Fruit fly (Drosophila melanogaster) whole organism, embryonic: ENCODE results near the gene CG17768.

ENCODE experiments used
- Atf3 ChIP-seq: fragments of 200-800 bp; sonication (Bioruptor generic); optimal IDR thresholded peaks from 3 replicates; lab custom pipeline; 2016; ENCODE audit warnings: missing biosample characterization, missing genetic modification characterization
- BEAF-32 ChIP-seq: fragments of 200-800 bp; sonication (Bioruptor generic); optimal IDR thresholded peaks from 3 replicates; lab custom pipeline; 2017; ENCODE audit warnings: missing biosample characterization, missing genetic modification characterization, mild to moderate bottlenecking, moderate library complexity, missing genetic modification reagents
- C15 ChIP-seq: fragments of 200-800 bp; sonication (Bioruptor generic); IDR thresholded peaks from 3 replicates; pipeline ENCODE4 v1.3.6; 2022; ENCODE audit warnings: missing biosample characterization, missing genetic modification characterization
- CG12155 ChIP-seq: fragments of 200-800 bp; sonication (Bioruptor generic); optimal IDR thresholded peaks from 3 replicates; lab custom pipeline; 2016; ENCODE audit warnings: missing biosample characterization, missing genetic modification characterization
- CG14710 ChIP-seq: fragments of 200-800 bp; sonication (Bioruptor generic); optimal IDR thresholded peaks from 3 replicates; lab custom pipeline; 2019; ENCODE audit warnings: missing biosample characterization, mild to moderate bottlenecking, missing genetic modification characterization, moderate library complexity
- CG15514 ChIP-seq: fragments of 200-800 bp; sonication (Bioruptor generic); optimal IDR thresholded peaks from 3 replicates; lab custom pipeline; 2017; ENCODE audit warnings: missing biosample characterization, missing genetic modification characterization, mild to moderate bottlenecking, moderate library complexity, missing genetic modification reagents
- CG15601 ChIP-seq: fragments of 200-800 bp; sonication (Bioruptor generic); optimal IDR thresholded peaks from 3 replicates; lab custom pipeline; 2019; ENCODE audit warnings: missing biosample characterization, mild to moderate bottlenecking, missing genetic modification characterization, moderate library complexity
- CG33557 ChIP-seq: fragments of 200-800 bp; sonication (Bioruptor generic); optimal IDR thresholded peaks from 2 replicates; lab custom pipeline; 2019; ENCODE audit warnings: missing biosample characterization, mild to moderate bottlenecking, missing genetic modification characterization, moderate library complexity
- CG34422 ChIP-seq: fragments of 200-800 bp; sonication (Bioruptor generic); IDR thresholded peaks from 3 replicates; pipeline ENCODE4 v1.3.6; 2022; ENCODE audit warnings: missing biosample characterization, missing genetic modification characterization
- CG3838 ChIP-seq: fragments of 200-800 bp; sonication (Bioruptor generic); optimal IDR thresholded peaks from 3 replicates; lab custom pipeline; 2016; ENCODE audit warnings: missing biosample characterization, missing genetic modification characterization
- CG3995 ChIP-seq: fragments of 200-800 bp; sonication (Bioruptor generic); optimal IDR thresholded peaks from 3 replicates; lab custom pipeline; 2016; ENCODE audit warnings: missing biosample characterization, missing genetic modification characterization
- CG4424 ChIP-seq: fragments of 200-800 bp; sonication (Bioruptor generic); optimal IDR thresholded peaks from 3 replicates; lab custom pipeline; 2016; ENCODE audit warnings: missing biosample characterization, missing genetic modification characterization
- CG4820 ChIP-seq: fragments of 200-800 bp; sonication (Bioruptor generic); optimal IDR thresholded peaks from 3 replicates; lab custom pipeline; 2016; ENCODE audit warnings: missing biosample characterization, missing genetic modification characterization
- CG4854 ChIP-seq: fragments of 200-800 bp; sonication (Bioruptor generic); optimal IDR thresholded peaks from 2 replicates; lab custom pipeline; 2016; ENCODE audit warnings: missing biosample characterization, missing genetic modification characterization, inconsistent platforms
- CG7556 ChIP-seq: fragments of 200-800 bp; sonication (Bioruptor generic); optimal IDR thresholded peaks from 2 replicates; lab custom pipeline; 2017; ENCODE audit warnings: missing biosample characterization, mild to moderate bottlenecking, missing genetic modification characterization
- CG7963 ChIP-seq: fragments of 200-800 bp; sonication (Bioruptor generic); IDR thresholded peaks from 3 replicates; pipeline ENCODE4 v1.3.6; 2022; ENCODE audit warnings: missing biosample characterization, missing genetic modification characterization; ENCODE audit not compliant: partially characterized antibody
- CG9727 ChIP-seq: fragments of 200-800 bp; sonication (Bioruptor generic); optimal IDR thresholded peaks from 3 replicates; lab custom pipeline; 2017; ENCODE audit warnings: missing biosample characterization, mild to moderate bottlenecking, missing genetic modification characterization
- Chrac-16 ChIP-seq: fragments of 200-800 bp; sonication (Bioruptor generic); optimal IDR thresholded peaks from 3 replicates; lab custom pipeline; 2016; ENCODE audit warnings: missing biosample characterization, missing genetic modification characterization
- Dek ChIP-seq: fragments of 200-800 bp; sonication (Bioruptor generic); optimal IDR thresholded peaks from 3 replicates; lab custom pipeline; 2019; ENCODE audit warnings: missing biosample characterization, mild to moderate bottlenecking, missing genetic modification characterization, moderate library complexity
- Dll ChIP-seq: fragments of 200-800 bp; sonication (Bioruptor generic); IDR thresholded peaks from 4 replicates; pipeline ENCODE4 v1.3.6; 2022; ENCODE audit warnings: missing biosample characterization, missing genetic modification characterization; ENCODE audit not compliant: partially characterized antibody
- Dref ChIP-seq: fragments of 200-800 bp; sonication (Bioruptor generic); IDR thresholded peaks from 2 replicates; pipeline ENCODE4 v1.3.6; 2022; ENCODE audit warnings: missing biosample characterization, missing genetic modification characterization
- Fer3 ChIP-seq: fragments of 200-800 bp; sonication (Bioruptor generic); optimal IDR thresholded peaks from 2 replicates; lab custom pipeline; 2018; ENCODE audit warnings: missing biosample characterization, mild to moderate bottlenecking, missing genetic modification characterization, moderate library complexity
- HLH4C ChIP-seq: fragments of 200-800 bp; sonication (Bioruptor generic); IDR thresholded peaks from 3 replicates; pipeline ENCODE4 v1.3.6; 2022; ENCODE audit warnings: missing biosample characterization, missing genetic modification characterization; ENCODE audit not compliant: partially characterized antibody
- MTF-1 ChIP-seq: fragments of 200-800 bp; sonication (Bioruptor generic); optimal IDR thresholded peaks from 2 replicates; lab custom pipeline; 2018; ENCODE audit warnings: missing biosample characterization, mild to moderate bottlenecking, missing genetic modification characterization, borderline replicate concordance
- Med ChIP-seq: fragments of 200-800 bp; sonication (Bioruptor generic); peaks from one replicate; lab custom pipeline; 2016; ENCODE audit warnings: missing biosample characterization, missing genetic modification characterization, mild to moderate bottlenecking, inconsistent platforms, moderate library complexity
- Mrtf ChIP-seq: fragments of 200-800 bp; sonication (Bioruptor generic); IDR thresholded peaks from 3 replicates; pipeline ENCODE4 v1.3.6; 2022; ENCODE audit warnings: missing biosample characterization, missing genetic modification characterization
- Scr ChIP-seq: fragments of 200-800 bp; sonication (Bioruptor generic); IDR thresholded peaks from 2 replicates; pipeline ENCODE4 v1.3.6; 2022; ENCODE audit warnings: missing biosample characterization, missing genetic modification characterization; ENCODE audit not compliant: partially characterized antibody
- al ChIP-seq: fragments of 200-800 bp; sonication (Bioruptor generic); IDR thresholded peaks from 2 replicates; pipeline ENCODE4 v1.3.6; 2022; ENCODE audit warnings: missing biosample characterization, missing genetic modification characterization
- bbx ChIP-seq: fragments of 200-800 bp; sonication (Bioruptor generic); IDR thresholded peaks from 2 replicates; pipeline ENCODE4 v1.3.6; 2022; ENCODE audit warnings: missing biosample characterization, missing genetic modification characterization; ENCODE audit not compliant: partially characterized antibody
- ci ChIP-seq: fragments of 200-800 bp; sonication (Bioruptor generic); IDR thresholded peaks from 3 replicates; pipeline ENCODE4 v1.3.6; 2022; ENCODE audit warnings: missing biosample characterization, missing genetic modification characterization
- ewg ChIP-seq: fragments of 200-800 bp; sonication (Bioruptor generic); optimal IDR thresholded peaks from 3 replicates; lab custom pipeline; 2017; ENCODE audit warnings: mild to moderate bottlenecking, missing biosample characterization, missing genetic modification reagents, missing genetic modification characterization
- eyg ChIP-seq: fragments of 200-800 bp; sonication (Bioruptor generic); optimal IDR thresholded peaks from 3 replicates; lab custom pipeline; 2016; ENCODE audit warnings: missing biosample characterization, missing genetic modification characterization
- gro ChIP-seq: fragments of 200-800 bp; sonication (Bioruptor generic); optimal IDR thresholded peaks from 2 replicates; lab custom pipeline; 2016; ENCODE audit warnings: missing biosample characterization, missing genetic modification characterization
- gt ChIP-seq: fragments of 200-800 bp; sonication (Bioruptor generic); IDR thresholded peaks from 2 replicates; pipeline ENCODE4 v1.3.6; 2022; ENCODE audit warnings: missing biosample characterization, missing genetic modification characterization
- inv ChIP-seq: fragments of 200-800 bp; sonication (Bioruptor generic); IDR thresholded peaks from 2 replicates; pipeline ENCODE4 v1.3.6; 2022; ENCODE audit warnings: missing biosample characterization, missing genetic modification characterization; ENCODE audit not compliant: partially characterized antibody
- kay ChIP-seq: fragments of 200-800 bp; sonication (Bioruptor generic); optimal IDR thresholded peaks from 2 replicates; lab custom pipeline; 2016; ENCODE audit warnings: missing biosample characterization, missing genetic modification characterization
- lbe ChIP-seq: fragments of 200-800 bp; sonication (Bioruptor generic); optimal IDR thresholded peaks from 2 replicates; lab custom pipeline; 2016; ENCODE audit warnings: missing biosample characterization, mild to moderate bottlenecking, missing genetic modification characterization
- lilli ChIP-seq: fragments of 200-800 bp; sonication (Bioruptor generic); optimal IDR thresholded peaks from 3 replicates; lab custom pipeline; 2016; ENCODE audit warnings: missing biosample characterization, missing genetic modification characterization
- lola ChIP-seq, 3 experiments: fragments of >200 bp in 2 of 3; fragments of 200-800 bp in 1 of 3; sonication (Bioruptor generic) in 1 of 3; optimal IDR thresholded peaks; 2 replicates each; lab custom pipeline; 2017 to 2019; ENCODE audit warnings: missing biosample characterization in 3 of 3, missing genetic modification characterization in 3 of 3, mild to moderate bottlenecking in 1 of 3, moderate library complexity in 1 of 3
- nerfin-2 ChIP-seq: fragments of 200-800 bp; sonication (Bioruptor generic); IDR thresholded peaks from 2 replicates; pipeline ENCODE4 v1.3.6; 2022; ENCODE audit warnings: missing biosample characterization, missing genetic modification characterization; ENCODE audit not compliant: partially characterized antibody
- p53 ChIP-seq: fragments of 200-800 bp; sonication (Bioruptor generic); optimal IDR thresholded peaks from 2 replicates; lab custom pipeline; 2016; ENCODE audit warnings: missing biosample characterization, missing genetic modification characterization
- pfk ChIP-seq: fragments of 200-800 bp; sonication (Bioruptor generic); optimal IDR thresholded peaks from 2 replicates; lab custom pipeline; 2018; ENCODE audit warnings: missing biosample characterization, mild to moderate bottlenecking, missing genetic modification characterization, moderate library complexity
- pum ChIP-seq: fragments of 200-800 bp; sonication (Bioruptor generic); optimal IDR thresholded peaks from 2 replicates; lab custom pipeline; 2016; ENCODE audit warnings: missing biosample characterization, missing genetic modification characterization
- slp2 ChIP-seq: fragments of 200-800 bp; sonication (Bioruptor generic); optimal IDR thresholded peaks from 2 replicates; lab custom pipeline; 2016; ENCODE audit warnings: missing biosample characterization, missing genetic modification characterization
- so ChIP-seq: fragments of 200-800 bp; sonication (Bioruptor generic); IDR thresholded peaks from 3 replicates; pipeline ENCODE4 v1.3.6; 2022; ENCODE audit warnings: missing biosample characterization, missing genetic modification characterization
- tna ChIP-seq: fragments of 200-800 bp; sonication (Bioruptor generic); IDR thresholded peaks from 2 replicates; pipeline ENCODE4 v1.3.6; 2022; ENCODE audit warnings: missing biosample characterization, missing genetic modification characterization; ENCODE audit not compliant: partially characterized antibody
- trem ChIP-seq: fragments of 200-800 bp; optimal IDR thresholded peaks from 3 replicates; lab custom pipeline; 2019; ENCODE audit warnings: missing biosample characterization, mild to moderate bottlenecking, missing genetic modification characterization, moderate library complexity
- ttk ChIP-seq: fragments of 200-800 bp; sonication (Bioruptor generic); IDR thresholded peaks from 2 replicates; pipeline ENCODE4 v2.1.2; 2022; ENCODE audit warnings: missing biosample characterization, missing genetic modification characterization
- zfh1 ChIP-seq: fragments of 200-800 bp; sonication (Bioruptor generic); IDR thresholded peaks from 3 replicates; pipeline ENCODE4 v1.3.6; 2022; ENCODE audit warnings: missing biosample characterization, missing genetic modification characterization

The CG17768 gene

DNA sequence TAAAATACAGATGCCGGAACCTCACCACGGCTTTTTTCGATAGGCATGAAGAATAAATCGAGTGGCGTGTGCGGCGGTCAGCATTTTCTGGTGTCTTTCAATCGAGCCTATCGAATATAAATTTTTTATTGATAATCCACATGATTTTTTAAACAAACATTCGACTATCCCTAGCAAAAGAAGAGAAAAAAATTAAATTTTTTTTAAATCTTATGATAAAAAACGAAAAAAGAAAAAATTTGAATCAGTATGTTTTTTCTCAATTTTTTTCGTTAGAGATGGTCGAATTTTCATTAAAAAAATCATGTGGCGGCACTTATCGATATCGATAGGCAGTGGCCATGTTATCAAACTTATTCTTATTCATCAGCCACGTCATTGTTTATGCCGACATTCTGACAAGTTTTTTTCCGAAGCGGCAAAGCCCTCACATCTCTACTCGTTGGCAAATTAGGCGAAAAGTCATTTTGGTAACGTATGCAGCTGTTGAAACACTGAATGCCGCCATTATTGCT lies 21.6 kb upstream of the CG17768 start, which contains the start of the genes SmB and KdelR (continued):
- TF ChIP-seq pum (GFP tag; lab: Kevin White, UChicago) (peak; percentile 10), inv (GFP tag; lab: Robert Waterston, UW) (peak; percentile 65; the same call in 1 of the 2 replicates), CG7963 (peak; percentile 76), lbe (GFP tag; lab: Kevin White, UChicago) (peak; percentile 67), CG4854 (GFP tag; lab: Kevin White, UChicago) (no peak), lola (GFP tag; optimal IDR thresholded peaks at IDR 0.05; lab: Kevin White, UChicago) (peak in 1 of 3 experiments; percentile 19), slp2 (GFP tag; lab: Kevin White, UChicago) (no peak), CG3995 (peak; percentile 21), so (GFP tag; lab: Robert Waterston, UW) (no peak), pfk (GFP tag; lab: Kevin White, UChicago) (peak; percentile 25), CG9727 (GFP tag; lab: Kevin White, UChicago) (peak; percentile 42), CG15601 (tag; lab: Kevin White, UChicago) (peak; percentile 53), Mrtf (GFP tag; lab: Robert Waterston, UW) (no peak), CG4424 (GFP tag; lab: Kevin White, UChicago) (peak; percentile 37), ttk (GFP tag; lab: Robert Waterston, UW) (no peak), lilli (GFP tag; lab: Kevin White, UChicago) (peak; percentile 61), Chrac-16 (GFP tag; lab: Kevin White, UChicago) (peak; percentile 7), CG34422 (GFP tag; lab: Robert Waterston, UW) (peak; percentile 58; the same call in 1 of the 3 replicates), trem (peak; percentile 78), CG33557 (GFP tag; lab: Kevin White, UChicago) (peak; percentile 26), CG7556 (GFP tag; lab: Kevin White, UChicago) (peak; percentile 30), C15 (GFP tag; lab: Robert Waterston, UW) (no peak), al (no peak), Dref (GFP tag; lab: Robert Waterston, UW) (peak; percentile 80), Fer3 (tag; lab: Kevin White, UChicago) (no peak), CG15514 (GFP tag; lab: Kevin White, UChicago) (peak; percentile 66), Dll (GFP tag; lab: Robert Waterston, UW) (peak; percentile 91), CG3838 (no peak), gt (GFP tag; lab: Robert Waterston, UW) (no peak), p53 (GFP tag; lab: Kevin White, UChicago) (no peak), Scr (peak; percentile 86), bbx (GFP tag; lab: Robert Waterston, UW) (peak; percentile 66), CG14710 (tag; lab: Kevin White, UChicago) (peak; percentile 87), Atf3 (GFP tag; lab: Kevin White, UChicago) (peak; percentile 31), Med (GFP tag; lab: Kevin White, UChicago) (peak; percentile 83), CG12155 (GFP tag; lab: Kevin White, UChicago) (peak; percentile 52), gro (GFP tag; lab: Kevin White, UChicago) (no peak), zfh1 (GFP tag; lab: Robert Waterston, UW) (peak; percentile 6; the same call in 1 of the 3 replicates), tna (GFP tag; lab: Robert Waterston, UW) (peak; percentile 84), HLH4C (GFP tag; lab: Robert Waterston, UW) (peak; percentile 96), BEAF-32 (peak; percentile 69), eyg (GFP tag; lab: Kevin White, UChicago) (no peak), ci (no peak), ewg (GFP tag; lab: Kevin White, UChicago) (peak; percentile 56), Dek (tag; lab: Kevin White, UChicago) (no peak), nerfin-2 (peak; percentile 95), kay (GFP tag; lab: Kevin White, UChicago) (peak; percentile 90), CG4820 (GFP tag; lab: Kevin White, UChicago) (no peak), MTF-1 (no peak)
